Worm (Caenorhabditis elegans): ENCODE measurements around the gene Y20C6A.1.

DNA sequence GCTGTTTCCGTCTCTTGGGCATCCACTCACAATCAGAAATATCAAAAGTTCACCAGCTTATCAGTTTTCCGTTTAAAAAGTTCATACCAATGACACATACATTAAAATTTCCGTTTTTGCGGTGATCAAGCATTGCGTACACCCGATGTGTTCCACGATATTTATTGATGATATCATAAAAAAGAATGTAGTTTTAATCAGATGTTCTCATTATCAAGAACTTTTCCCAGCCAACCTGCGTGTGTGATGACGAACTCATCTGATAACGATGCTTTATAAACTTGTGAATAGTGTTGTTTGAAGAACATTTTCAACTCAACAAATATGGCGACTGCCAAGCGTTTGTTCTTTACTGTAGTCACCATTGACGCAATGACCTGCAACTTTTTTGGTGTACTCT lies 40.3 kb upstream of the Y20C6A.1 start, which contains the start of gene clc-21:
- no peak for TF ChIP-seq med-1 (GFP tag; optimal IDR thresholded peaks at IDR 0.05; ENCODE audit: insufficient read depth)
- TF ChIP-seq ztf-29 (GFP tag; IDR thresholded peaks at IDR 0.05): no peak
